Worm (Caenorhabditis elegans) whole organism, midembryonic: ENCODE data around the gene sel-9.

Source experiments
- T22C8.4 ChIP-seq: fragments of 200-800 bp; sonication (Bioruptor generic); IDR thresholded peaks from 2 replicates; pipeline ENCODE4 v1.3.6; 2022; ENCODE audit warnings: missing genetic modification characterization, missing compliant biosample characterization
- cog-1 ChIP-seq: sonication (generic microtip); optimal IDR thresholded peaks from 2 replicates; lab custom pipeline; 2016; ENCODE audit warnings: missing genetic modification characterization, missing compliant biosample characterization
- flt-1 ChIP-seq: fragments of 200-800 bp; sonication (Bioruptor generic); IDR thresholded peaks from 2 replicates; pipeline ENCODE4 v1.3.6; 2022; ENCODE audit warnings: missing genetic modification characterization, missing compliant biosample characterization
- klf-2 ChIP-seq: fragments of 200-800 bp; sonication (Bioruptor generic); conservative IDR thresholded peaks from 2 replicates; pipeline ENCODE4 v1.3.6; 2022; ENCODE audit warnings: missing genetic modification reagents, missing genetic modification characterization, missing compliant biosample characterization
- med-1 ChIP-seq: sonication (generic microtip); optimal IDR thresholded peaks from 2 replicates; lab custom pipeline; 2017; ENCODE audit warnings: missing genetic modification characterization, mild to moderate bottlenecking, missing compliant biosample characterization, antibody characterized with exemption, missing genetic modification reagents; ENCODE audit not compliant: insufficient read depth
- ref-1 ChIP-seq: fragments of 200-800 bp; sonication (Bioruptor generic); conservative IDR thresholded peaks from 2 replicates; pipeline ENCODE4 v1.3.6; 2022; ENCODE audit warnings: missing genetic modification reagents, missing genetic modification characterization, missing compliant biosample characterization
- tab-1 ChIP-seq: fragments of 200-800 bp; sonication (Bioruptor generic); IDR thresholded peaks from 2 replicates; pipeline ENCODE4 v1.3.6; 2022; ENCODE audit warnings: missing genetic modification characterization, missing compliant biosample characterization
- ztf-23 ChIP-seq: fragments of 200-800 bp; sonication (Bioruptor generic); IDR thresholded peaks from 2 replicates; pipeline ENCODE4 v1.3.6; 2022; ENCODE audit warnings: missing genetic modification reagents, missing genetic modification characterization, missing compliant biosample characterization
- ztf-29 ChIP-seq: fragments of 200-800 bp; sonication (Bioruptor generic); IDR thresholded peaks from 2 replicates; pipeline ENCODE4 v1.3.6; 2022; ENCODE audit warnings: missing genetic modification reagents, missing genetic modification characterization, missing compliant biosample characterization

Gene sel-9

DNA sequence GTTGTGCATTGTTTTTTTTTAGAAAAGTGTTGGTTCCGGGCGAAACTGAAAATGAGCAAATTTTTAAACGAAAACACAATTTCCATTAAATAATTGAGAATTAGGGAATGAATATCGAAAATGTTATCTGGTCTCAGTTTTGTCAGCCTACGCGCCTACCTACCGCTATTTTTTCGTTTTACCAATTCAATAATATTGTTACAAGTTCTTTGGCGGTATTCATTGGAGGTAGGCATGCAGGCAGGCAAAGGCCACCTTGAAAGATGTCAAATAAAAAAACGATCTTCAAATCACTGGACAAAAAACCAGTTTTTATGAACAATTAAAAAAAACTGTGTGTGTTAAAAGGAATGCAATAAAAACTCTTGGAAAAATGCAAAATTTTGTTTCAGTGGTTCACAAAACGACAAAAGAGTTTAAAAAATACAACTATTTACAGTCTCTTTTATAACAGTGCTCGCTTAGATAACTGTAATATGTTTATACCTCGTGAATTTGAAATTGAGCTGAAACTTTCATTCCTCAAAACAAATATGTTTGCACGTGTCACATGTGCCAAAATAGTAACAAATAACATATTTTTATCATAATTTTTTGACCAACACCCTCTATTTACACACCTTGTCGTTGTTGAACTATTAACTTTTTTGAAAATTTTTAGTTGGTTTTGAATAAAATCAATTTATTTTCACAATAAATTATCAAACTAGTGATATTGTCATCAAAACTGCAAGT lies 2.2 kb upstream of the sel-9 start, which contains the start of gene W02D7.11:
TSS of gene W02D7.11 (minus strand) at position 51 of the 735 bp plus-strand sequence.
- no peak for TF ChIP-seq ztf-23 (GFP tag; lab: Robert Waterston, UW)
- no peak for TF ChIP-seq med-1 (GFP tag; lab: Kevin White, UChicago)
- no peak for TF ChIP-seq T22C8.4 (GFP tag; lab: Robert Waterston, UW)
- TF ChIP-seq flt-1, result no peak
- no peak for TF ChIP-seq cog-1 (tag; lab: Kevin White, UChicago)
- TF ChIP-seq tab-1 (GFP tag; lab: Robert Waterston, UW), result no peak
- TF ChIP-seq ztf-29 (GFP tag; lab: Robert Waterston, UW), result no peak
- no peak for TF ChIP-seq ref-1 (GFP tag; lab: Robert Waterston, UW)

DNA sequence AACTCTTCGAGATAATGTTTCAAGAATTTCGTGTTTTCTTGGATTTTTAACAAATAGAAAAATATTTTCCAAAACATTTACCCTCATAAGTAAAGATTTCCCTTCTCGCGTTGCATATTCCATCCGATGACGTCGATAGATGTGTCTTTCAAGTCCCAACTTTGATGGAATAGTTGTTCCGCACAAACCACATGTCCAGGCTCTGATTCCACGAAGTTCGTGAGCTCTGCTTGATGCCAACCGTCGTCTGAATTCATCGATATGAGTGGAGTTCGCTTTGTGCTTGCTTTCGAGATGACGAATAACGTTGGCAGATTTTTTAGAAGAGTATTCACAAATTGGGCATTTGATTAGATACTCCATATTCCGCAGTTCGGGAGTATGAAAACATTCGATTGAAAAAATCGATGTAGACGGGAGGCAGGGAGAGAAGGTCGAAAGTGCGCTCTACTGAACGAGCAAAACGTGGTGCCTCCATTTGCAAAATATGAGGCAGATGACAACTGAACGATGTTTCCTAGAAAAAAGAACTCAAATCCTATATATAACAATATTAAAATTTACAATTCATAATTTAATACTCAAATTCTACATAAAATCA lies 1.3 kb downstream of the sel-9 start, which contains the start of gene W02D7.6:
TSS of gene W02D7.6 (minus strand) at position 573 of the 601 bp plus-strand sequence.
- TF ChIP-seq flt-1, result 0 out of 2 replicates have a peak, but pooled peaks have one; percentile 40
- no peak for TF ChIP-seq med-1 (GFP tag; lab: Kevin White, UChicago)

- TF ChIP-seq ref-1 (GFP tag; lab: Robert Waterston, UW) (no peak), med-1 (GFP tag; lab: Kevin White, UChicago) (no peak), flt-1 (no peak), ztf-29 (GFP tag; lab: Robert Waterston, UW) (no peak), ztf-23 (GFP tag; lab: Robert Waterston, UW) (no peak), klf-2 (GFP tag; lab: Robert Waterston, UW) (no peak), T22C8.4 (GFP tag; lab: Robert Waterston, UW) (no peak), tab-1 (GFP tag; lab: Robert Waterston, UW) (no peak), cog-1 (tag; lab: Kevin White, UChicago) (no peak)
Measured at ce11 chrV:8299191-8299854, 3.1 kb downstream of the sel-9 start, which contains the start of gene W02D7.5. Gene W02D7.5 (minus strand): TSS chrV:8299241.

- TF ChIP-seq tab-1 (GFP tag; lab: Robert Waterston, UW) (no peak), ref-1 (GFP tag; lab: Robert Waterston, UW) (no peak), klf-2 (GFP tag; lab: Robert Waterston, UW) (no peak), cog-1 (tag; lab: Kevin White, UChicago) (no peak), med-1 (GFP tag; lab: Kevin White, UChicago) (no peak), ztf-29 (GFP tag; lab: Robert Waterston, UW) (no peak), flt-1 (no peak), T22C8.4 (GFP tag; lab: Robert Waterston, UW) (no peak), ztf-23 (GFP tag; lab: Robert Waterston, UW) (no peak)
Measured at ce11 chrV:8297504-8297903, 4.9 kb downstream of the sel-9 start, which contains the start of gene W02D7.4. Gene W02D7.4 (minus strand): TSS chrV:8297604.

- TF ChIP-seq cog-1 (tag; lab: Kevin White, UChicago), result no peak
- TF ChIP-seq T22C8.4 (GFP tag; lab: Robert Waterston, UW), result no peak
- no peak for TF ChIP-seq ref-1 (GFP tag; lab: Robert Waterston, UW)
- TF ChIP-seq ztf-23 (GFP tag; lab: Robert Waterston, UW), result no peak
- TF ChIP-seq flt-1, result no peak
Measured at ce11 chrV:8295866-8296265, 6.5 kb downstream of the sel-9 start, which contains the start of gene smex-1. Gene smex-1 (minus strand): TSS chrV:8295966.

ce11 chrV:8291764-8292163 lies 10.6 kb downstream of the sel-9 start, which contains the start of gene srg-33:
Gene srg-33 (plus strand): TSS chrV:8292064.
- TF ChIP-seq tab-1 (GFP tag; lab: Robert Waterston, UW) (no peak), ztf-23 (GFP tag; lab: Robert Waterston, UW) (no peak), ref-1 (GFP tag; lab: Robert Waterston, UW) (no peak), cog-1 (tag; lab: Kevin White, UChicago) (no peak), klf-2 (GFP tag; lab: Robert Waterston, UW) (no peak), T22C8.4 (GFP tag; lab: Robert Waterston, UW) (no peak), med-1 (GFP tag; lab: Kevin White, UChicago) (no peak), ztf-29 (GFP tag; lab: Robert Waterston, UW) (no peak), flt-1 (no peak)

- TF ChIP-seq med-1 (GFP tag; lab: Kevin White, UChicago), result no peak
- TF ChIP-seq tab-1 (GFP tag; lab: Robert Waterston, UW), result no peak
- TF ChIP-seq ztf-23 (GFP tag; lab: Robert Waterston, UW), result no peak
- TF ChIP-seq cog-1 (tag; lab: Kevin White, UChicago), result no peak
- no peak for TF ChIP-seq T22C8.4 (GFP tag; lab: Robert Waterston, UW)
- no peak for TF ChIP-seq flt-1
- no peak for TF ChIP-seq ref-1 (GFP tag; lab: Robert Waterston, UW)
- no peak for TF ChIP-seq klf-2 (GFP tag; lab: Robert Waterston, UW)
- no peak for TF ChIP-seq ztf-29 (GFP tag; lab: Robert Waterston, UW)
Measured at ce11 chrV:8288125-8288806, 14.1 kb downstream of the sel-9 start.

- TF ChIP-seq cog-1 (tag; lab: Kevin White, UChicago) (no peak), ztf-29 (GFP tag; lab: Robert Waterston, UW) (no peak), tab-1 (GFP tag; lab: Robert Waterston, UW) (no peak), ztf-23 (GFP tag; lab: Robert Waterston, UW) (no peak), med-1 (GFP tag; lab: Kevin White, UChicago) (no peak), ref-1 (GFP tag; lab: Robert Waterston, UW) (no peak)
Measured at ce11 chrV:8285455-8285854, 16.9 kb downstream of the sel-9 start.
